Fruit fly (Drosophila melanogaster) whole organism, prepupa: ENCODE data around the gene cmb.

ENCODE experiments used
- Blimp-1 ChIP-seq: fragments of 200-800 bp; sonication (Bioruptor generic); optimal IDR thresholded peaks from 3 replicates; lab custom pipeline; 2017; ENCODE audit warnings: missing biosample characterization, missing genetic modification characterization, mild to moderate bottlenecking, moderate library complexity, missing genetic modification reagents
- CG10631 ChIP-seq: fragments of 200-800 bp; sonication (Bioruptor generic); optimal IDR thresholded peaks from 2 replicates; lab custom pipeline; 2016; ENCODE audit warnings: missing biosample characterization, missing genetic modification characterization
- CG11762 ChIP-seq: fragments of 200-800 bp; sonication (Bioruptor generic); optimal IDR thresholded peaks from 3 replicates; lab custom pipeline; 2016; ENCODE audit warnings: missing biosample characterization, missing genetic modification characterization; ENCODE audit not compliant: insufficient read depth
- CG34406 ChIP-seq: fragments of 200-800 bp; sonication (Bioruptor generic); optimal IDR thresholded peaks from 3 replicates; lab custom pipeline; 2016; ENCODE audit warnings: missing biosample characterization, missing genetic modification characterization
- CG8119 ChIP-seq: fragments of 200-800 bp; sonication (Bioruptor generic); IDR thresholded peaks from 3 replicates; pipeline ENCODE4 v1.3.6; 2022; ENCODE audit warnings: missing biosample characterization, missing genetic modification characterization
- Gug ChIP-seq: fragments of 200-800 bp; sonication (Bioruptor generic); IDR thresholded peaks from 2 replicates; pipeline ENCODE4 v1.3.6; 2022; ENCODE audit warnings: missing biosample characterization, missing genetic modification characterization
- Hr4 ChIP-seq: fragments of 200-800 bp; sonication (Bioruptor generic); optimal IDR thresholded peaks from 3 replicates; lab custom pipeline; 2016; ENCODE audit warnings: missing biosample characterization, missing genetic modification characterization
- Lpt ChIP-seq: fragments of 200-800 bp; sonication (Bioruptor generic); optimal IDR thresholded peaks from 3 replicates; lab custom pipeline; 2016; ENCODE audit warnings: missing biosample characterization, missing genetic modification characterization
- Sox102F ChIP-seq: fragments of 200-800 bp; sonication (Bioruptor generic); optimal IDR thresholded peaks from 2 replicates; lab custom pipeline; 2016; ENCODE audit warnings: missing biosample characterization, mild to moderate bottlenecking, missing genetic modification characterization
- ss ChIP-seq, 2 experiments: fragments of 200-800 bp; sonication (Bioruptor generic); optimal IDR thresholded peaks; 2 replicates in 1 of 2; 3 replicates in 1 of 2; lab custom pipeline; 2017 to 2018; ENCODE audit warnings: mild to moderate bottlenecking in 2 of 2, missing biosample characterization in 2 of 2, missing genetic modification characterization in 2 of 2, moderate library complexity in 1 of 2
- topi ChIP-seq: fragments of 200-800 bp; sonication (Bioruptor generic); optimal IDR thresholded peaks from 3 replicates; lab custom pipeline; 2016; ENCODE audit warnings: missing biosample characterization, missing genetic modification characterization
- vri ChIP-seq: fragments of 200-800 bp; sonication (Bioruptor generic); optimal IDR thresholded peaks from 3 replicates; lab custom pipeline; 2016; ENCODE audit warnings: missing biosample characterization, mild to moderate bottlenecking, missing genetic modification characterization

- TF ChIP-seq CG10631 (GFP tag; lab: Kevin White, UChicago) (no peak), CG8119 (GFP tag; lab: Robert Waterston, UW) (no peak), CG34406 (no peak), Lpt (no peak), Sox102F (GFP tag; lab: Kevin White, UChicago) (no peak), CG11762 (no peak), Blimp-1 (GFP tag; lab: Kevin White, UChicago) (no peak), vri (no peak), Gug (GFP tag; lab: Robert Waterston, UW) (no peak), ss (GFP tag; optimal IDR thresholded peaks at IDR 0.05; lab: Kevin White, UChicago) (no peak), topi (GFP tag; lab: Kevin White, UChicago) (no peak), Hr4 (no peak)
Measured at dm6 chr3L:13457133-13457532, 14.7 kb downstream of the cmb start, which contains the start of gene CG10116.
